Worm (Caenorhabditis elegans) whole organism, L4 larva: ENCODE results near the gene R10D12.8.

Experiments used
- F44E2.7 ChIP-seq: fragments of 200-800 bp; sonication (Bioruptor generic); IDR thresholded peaks from 2 replicates; pipeline ENCODE4 v2.1.2; 2022; ENCODE audit warnings: missing genetic modification characterization, missing compliant biosample characterization
- T20F7.1 ChIP-seq: fragments of 200-800 bp; sonication (Bioruptor generic); optimal IDR thresholded peaks from 2 replicates; lab custom pipeline; 2018; ENCODE audit warnings: mild to moderate bottlenecking, missing genetic modification characterization, missing compliant biosample characterization
- ZK337.2 ChIP-seq: fragments of 200-800 bp; sonication (Bioruptor generic); IDR thresholded peaks from 2 replicates; pipeline ENCODE4 v1.3.6; 2022; ENCODE audit warnings: missing genetic modification reagents, missing genetic modification characterization, missing compliant biosample characterization
- ZK546.5 ChIP-seq, 2 experiments: sonication (generic microtip); optimal IDR thresholded peaks; 2 replicates each; lab custom pipeline; 2017; ENCODE audit warnings: missing biosample characterization in 2 of 2, missing genetic modification characterization in 2 of 2
- aha-1 ChIP-seq: fragments of 150-350 bp; peaks from one replicate; lab custom pipeline; 2014; ENCODE audit warnings: missing biosample characterization, missing genetic modification characterization
- attf-4 ChIP-seq: sonication (generic microtip); optimal IDR thresholded peaks from 3 replicates; lab custom pipeline; 2017; ENCODE audit warnings: missing biosample characterization, missing genetic modification characterization
- ceh-28 ChIP-seq: fragments of 150-350 bp; optimal IDR thresholded peaks from 2 replicates; lab custom pipeline; 2014; ENCODE audit warnings: missing biosample characterization, missing genetic modification reagents, missing genetic modification characterization
- ceh-32 ChIP-seq: sonication (generic microtip); optimal IDR thresholded peaks from 2 replicates; lab custom pipeline; 2016; ENCODE audit warnings: mild to moderate bottlenecking, missing genetic modification characterization, missing compliant biosample characterization; ENCODE audit not compliant: poor library complexity
- cey-2 ChIP-seq: sonication (generic microtip); optimal IDR thresholded peaks from 3 replicates; lab custom pipeline; 2017; ENCODE audit warnings: missing genetic modification characterization, mild to moderate bottlenecking, missing compliant biosample characterization, antibody characterized with exemption, borderline replicate concordance; ENCODE audit not compliant: insufficient read depth
- daf-16 ChIP-seq, 3 experiments: sonication (generic microtip); optimal IDR thresholded peaks; 2 replicates each; lab custom pipeline; 2016 to 2017; ENCODE audit warnings: missing genetic modification characterization in 3 of 3, missing genetic modification reagents in 3 of 3, mild to moderate bottlenecking in 2 of 3, missing compliant biosample characterization in 2 of 3, missing biosample characterization in 1 of 3, moderate library complexity in 1 of 3
- daf-19 ChIP-seq: fragments of 200-800 bp; sonication (Bioruptor generic); conservative IDR thresholded peaks from 2 replicates; pipeline ENCODE4 v1.3.6; 2022; ENCODE audit warnings: missing genetic modification characterization, missing compliant biosample characterization
- daf-8 ChIP-seq: fragments of 200-800 bp; sonication (Bioruptor generic); IDR thresholded peaks from 2 replicates; pipeline ENCODE4 v1.3.6; 2022; ENCODE audit warnings: missing genetic modification characterization, missing compliant biosample characterization
- dpl-1 ChIP-seq: fragments of 150-350 bp; optimal IDR thresholded peaks from 2 replicates; lab custom pipeline; 2014; ENCODE audit warnings: missing biosample characterization, missing genetic modification reagents, missing genetic modification characterization
- duxl-1 ChIP-seq: sonication (generic microtip); optimal IDR thresholded peaks from 2 replicates; lab custom pipeline; 2016; ENCODE audit warnings: mild to moderate bottlenecking, missing genetic modification characterization, moderate library complexity, missing compliant biosample characterization; ENCODE audit not compliant: poor library complexity
- dve-1 ChIP-seq: sonication (generic microtip); optimal IDR thresholded peaks from 2 replicates; lab custom pipeline; 2017; ENCODE audit warnings: antibody characterized with exemption, mild to moderate bottlenecking, missing genetic modification characterization, missing compliant biosample characterization; ENCODE audit not compliant: insufficient read depth
- egl-27 ChIP-seq: sonication (generic microtip); optimal IDR thresholded peaks from 3 replicates; lab custom pipeline; 2017; ENCODE audit warnings: missing biosample characterization, missing genetic modification reagents, missing genetic modification characterization
- egl-43 ChIP-seq: fragments of 200-800 bp; sonication (Bioruptor generic); IDR thresholded peaks from 2 replicates; pipeline ENCODE4 v1.3.6; 2022; ENCODE audit warnings: missing genetic modification reagents, missing genetic modification characterization, missing compliant biosample characterization
- gei-8 ChIP-seq: fragments of 200-800 bp; sonication (Bioruptor generic); optimal IDR thresholded peaks from 2 replicates; lab custom pipeline; 2018; ENCODE audit warnings: mild to moderate bottlenecking, missing genetic modification characterization, missing compliant biosample characterization
- hif-1 ChIP-seq, 2 experiments: sonication (generic microtip); optimal IDR thresholded peaks; 2 replicates each; lab custom pipeline; 2016 to 2017; ENCODE audit warnings: missing compliant biosample characterization in 2 of 2, missing genetic modification characterization in 2 of 2, missing genetic modification reagents in 2 of 2, missing genotype in 2 of 2, mild to moderate bottlenecking in 1 of 2
- hlh-11 ChIP-seq: fragments of 200-800 bp; sonication (Bioruptor generic); optimal IDR thresholded peaks from 2 replicates; lab custom pipeline; 2018; ENCODE audit warnings: mild to moderate bottlenecking, missing genetic modification characterization, missing compliant biosample characterization
- lin-13 ChIP-seq: fragments of 150-350 bp; optimal IDR thresholded peaks from 2 replicates; lab custom pipeline; 2014; ENCODE audit warnings: missing biosample characterization, missing genetic modification reagents, missing genetic modification characterization
- lsy-2 ChIP-seq, 2 experiments: fragments of 150-350 bp in 1 of 2; sonication (generic microtip) in 1 of 2; optimal IDR thresholded peaks; 2 replicates each; lab custom pipeline; 2014 to 2017; ENCODE audit warnings: missing biosample characterization in 2 of 2, missing genetic modification characterization in 2 of 2
- madf-5 ChIP-seq, 2 experiments: fragments of 200-800 bp; sonication (Bioruptor generic); IDR thresholded peaks; 2 replicates each; pipeline ENCODE4 v1.3.6; 2022; ENCODE audit warnings: missing compliant biosample characterization in 2 of 2, missing genetic modification characterization in 2 of 2
- madf-9 ChIP-seq: fragments of 200-800 bp; sonication (Bioruptor generic); conservative IDR thresholded peaks from 2 replicates; pipeline ENCODE4 v1.3.6; 2022; ENCODE audit warnings: missing genetic modification reagents, missing genetic modification characterization, missing compliant biosample characterization
- mes-2 ChIP-seq: sonication (generic microtip); optimal IDR thresholded peaks from 2 replicates; lab custom pipeline; 2016; ENCODE audit warnings: missing genotype, mild to moderate bottlenecking, missing genetic modification characterization, missing compliant biosample characterization; ENCODE audit not compliant: poor library complexity, severe bottlenecking
- nhr-10 ChIP-seq: fragments of 150-350 bp; optimal IDR thresholded peaks from 2 replicates; lab custom pipeline; 2014; ENCODE audit warnings: missing biosample characterization, missing genetic modification characterization
- nhr-102 ChIP-seq: sonication (generic microtip); optimal IDR thresholded peaks from 2 replicates; lab custom pipeline; 2016; ENCODE audit warnings: mild to moderate bottlenecking, missing genetic modification characterization, moderate library complexity, missing compliant biosample characterization
- nhr-28 ChIP-seq: fragments of 150-350 bp; optimal IDR thresholded peaks from 2 replicates; lab custom pipeline; 2014; ENCODE audit warnings: missing biosample characterization, missing genetic modification characterization
- nhr-6 ChIP-seq: fragments of 150-350 bp; optimal IDR thresholded peaks from 2 replicates; lab custom pipeline; 2014; ENCODE audit warnings: missing biosample characterization, missing genetic modification characterization
- nhr-76 ChIP-seq: fragments of 150-350 bp; optimal IDR thresholded peaks from 2 replicates; lab custom pipeline; 2014; ENCODE audit warnings: missing biosample characterization, missing genetic modification characterization
- nhr-77 ChIP-seq: fragments of 150-350 bp; optimal IDR thresholded peaks from 2 replicates; lab custom pipeline; 2014; ENCODE audit warnings: missing biosample characterization, missing genetic modification characterization
- pqm-1 ChIP-seq: sonication (generic microtip); optimal IDR thresholded peaks from 2 replicates; lab custom pipeline; 2017; ENCODE audit warnings: missing biosample characterization, missing genetic modification characterization
- rbr-2 ChIP-seq: sonication (generic microtip); optimal IDR thresholded peaks from 2 replicates; lab custom pipeline; 2016; ENCODE audit warnings: missing genotype, missing genetic modification characterization, missing compliant biosample characterization
- saeg-2 ChIP-seq: fragments of 200-800 bp; sonication (Bioruptor generic); IDR thresholded peaks from 2 replicates; pipeline ENCODE4 v1.3.6; 2022; ENCODE audit warnings: missing genetic modification reagents, missing genetic modification characterization, missing compliant biosample characterization
- tra-1 ChIP-seq: fragments of 200-800 bp; sonication (Bioruptor generic); IDR thresholded peaks from 2 replicates; pipeline ENCODE4 v1.3.6; 2022; ENCODE audit warnings: missing genetic modification reagents, missing genetic modification characterization, missing compliant biosample characterization
- unc-62 ChIP-seq, 3 experiments: fragments of 150-350 bp in 1 of 3; sonication (generic microtip); optimal IDR thresholded peaks in 2 of 3; peaks in 1 of 3; 1 replicate in 1 of 3; 2 replicates in 2 of 3; lab custom pipeline; 2014 to 2017; ENCODE audit warnings: missing biosample characterization in 3 of 3, missing genetic modification characterization in 3 of 3, missing genetic modification reagents in 3 of 3, missing genotype in 1 of 3
- ztf-7 ChIP-seq: fragments of 150-350 bp; optimal IDR thresholded peaks from 2 replicates; lab custom pipeline; 2014; ENCODE audit warnings: missing biosample characterization, missing genetic modification characterization

Gene R10D12.8

ce11 chrV:13955370-13956089, 2.4 kb upstream of the R10D12.8 start:
- TF ChIP-seq tra-1 (GFP tag; lab: Robert Waterston, UW) (no peak), egl-27 (no peak), nhr-6 (tag; lab: Kevin White, UChicago) (no peak), lsy-2 (tag; optimal IDR thresholded peaks at IDR 0.05; lab: Kevin White, UChicago) (no peak), dpl-1 (GFP tag; lab: Kevin White, UChicago) (no peak), dve-1 (peak; percentile 18), unc-62 (GFP tag; optimal IDR thresholded peaks at IDR 0.05 in 1 of 2; lab: Kevin White, UChicago) (peak in 1 of 2 experiments; percentile 91), unc-62 (tag; optimal IDR thresholded peaks at IDR 0.05; lab: Kevin White, UChicago) (no peak), ztf-7 (no peak), nhr-10 (tag; lab: Kevin White, UChicago) (no peak), nhr-102 (tag; lab: Kevin White, UChicago) (no peak), lin-13 (GFP tag; lab: Kevin White, UChicago) (no peak), hif-1 (tag; optimal IDR thresholded peaks at IDR 0.05; lab: Kevin White, UChicago) (no peak), daf-16 (GFP tag; optimal IDR thresholded peaks at IDR 0.05; lab: Kevin White, UChicago) (no peak), daf-16 (tag; optimal IDR thresholded peaks at IDR 0.05; lab: Kevin White, UChicago) (peak; percentile 29)

ce11 chrV:13954056-13954455, 965 bp upstream of the R10D12.8 start, which contains the start of gene swt-6:
Gene swt-6, plus strand, starts transcription at chrV:13954356.
- TF ChIP-seq aha-1 (tag; lab: Kevin White, UChicago) (peak; percentile 7), ZK337.2 (no peak), nhr-76 (tag; lab: Kevin White, UChicago) (no peak), nhr-28 (tag; lab: Kevin White, UChicago) (peak; percentile 87), madf-9 (no peak), egl-43 (GFP tag; lab: Robert Waterston, UW) (no peak), lsy-2 (tag; optimal IDR thresholded peaks at IDR 0.05; lab: Kevin White, UChicago) (no peak), T20F7.1 (no peak), unc-62 (GFP tag; optimal IDR thresholded peaks at IDR 0.05 in 1 of 2; lab: Kevin White, UChicago) (no peak), unc-62 (tag; optimal IDR thresholded peaks at IDR 0.05; lab: Kevin White, UChicago) (no peak), rbr-2 (tag; lab: Kevin White, UChicago) (no peak), attf-4 (tag; lab: Kevin White, UChicago) (no peak), pqm-1 (tag; lab: Kevin White, UChicago) (peak; percentile 17), F44E2.7 (GFP tag; lab: Robert Waterston, UW) (no peak), lin-13 (GFP tag; lab: Kevin White, UChicago) (no peak), hlh-11 (tag; lab: Kevin White, UChicago) (no peak), nhr-10 (tag; lab: Kevin White, UChicago) (no peak), nhr-6 (tag; lab: Kevin White, UChicago) (no peak), nhr-77 (tag; lab: Kevin White, UChicago) (no peak), saeg-2 (GFP tag; lab: Robert Waterston, UW) (no peak)

- TF ChIP-seq gei-8 (GFP tag; lab: Kevin White, UChicago) (no peak), daf-16 (GFP tag; optimal IDR thresholded peaks at IDR 0.05; lab: Kevin White, UChicago) (no peak), daf-16 (tag; optimal IDR thresholded peaks at IDR 0.05; lab: Kevin White, UChicago) (no peak), madf-5 (GFP tag; IDR thresholded peaks at IDR 0.05; lab: Robert Waterston, UW) (no peak), ceh-28 (no peak), dve-1 (no peak), unc-62 (GFP tag; optimal IDR thresholded peaks at IDR 0.05 in 1 of 2; lab: Kevin White, UChicago) (no peak), unc-62 (tag; optimal IDR thresholded peaks at IDR 0.05; lab: Kevin White, UChicago) (no peak), nhr-102 (tag; lab: Kevin White, UChicago) (no peak), duxl-1 (tag; lab: Kevin White, UChicago) (no peak), daf-19 (GFP tag; lab: Robert Waterston, UW) (no peak), ZK546.5 (tag; optimal IDR thresholded peaks at IDR 0.05; lab: Kevin White, UChicago) (no peak), daf-8 (GFP tag; lab: Robert Waterston, UW) (no peak), mes-2 (tag; lab: Kevin White, UChicago) (no peak), ceh-32 (tag; lab: Kevin White, UChicago) (no peak), cey-2 (tag; lab: Kevin White, UChicago) (no peak), madf-9 (no peak)
- TF ChIP-seq, all 104 proteins: peak for 0
These were observed 3.3 kb downstream of the R10D12.8 start, which contains the start of gene R10D12.7 for ce11 chrV:13949752-13950151. Gene R10D12.7, plus strand, starts transcription at chrV:13950052.
